Worm (Caenorhabditis elegans): Measurements from ENCODE around the gene DC2.5.

DC2.5 gene

ce11 chrV:176870-177467 lies 35.6 kb downstream of the DC2.5 start, which contains the start of gene cul-3 (continued):
- TF ChIP-seq dve-1 (tag; optimal IDR thresholded peaks at IDR 0.05; ENCODE audit: insufficient read depth) (peak; percentile 62), hif-1 (tag; optimal IDR thresholded peaks at IDR 0.05) (no peak), F37D6.2 (tag; optimal IDR thresholded peaks at IDR 0.05) (no peak)

- TF ChIP-seq aha-1 (tag) (peak; percentile 12), ceh-28 (tag; optimal IDR thresholded peaks at IDR 0.05) (no peak)
Observed at ce11 chrV:174520-174919, 38.1 kb downstream of the DC2.5 start.

ce11 chrV:173437-173836 lies 39.1 kb downstream of the DC2.5 start:
- no peak for TF ChIP-seq F49E8.2 (tag; optimal IDR thresholded peaks at IDR 0.05; ENCODE audit: borderline replicate concordance)
- TF ChIP-seq nhr-237 (tag; optimal IDR thresholded peaks at IDR 0.05) = no peak
- no peak for TF ChIP-seq aha-1 (tag)
- TF ChIP-seq mep-1 (tag; optimal IDR thresholded peaks at IDR 0.05) = no peak
- TF ChIP-seq set-16 (GFP tag; IDR thresholded peaks at IDR 0.05) = peak; percentile 77
- no peak for TF ChIP-seq arid-1 (GFP tag; conservative IDR thresholded peaks at IDR 0.05)
- TF ChIP-seq aly-2 (tag; optimal IDR thresholded peaks at IDR 0.05) = no peak
- no peak for TF ChIP-seq nhr-111 (GFP tag; optimal IDR thresholded peaks at IDR 0.05)

ce11 chrV:172110-172509 lies 40.5 kb downstream of the DC2.5 start, which contains the start of gene cfap-36:
TSS of gene cfap-36 (minus strand) at chrV:172210.
- TF ChIP-seq spr-1 (tag; optimal IDR thresholded peaks at IDR 0.05) (no peak), lsy-2 (tag; optimal IDR thresholded peaks at IDR 0.05) (no peak), Y48G9A.11 (GFP tag; IDR thresholded peaks at IDR 0.05) (no peak), ZK337.2 (GFP tag; IDR thresholded peaks at IDR 0.05) (no peak), aha-1 (tag) (no peak), nhr-102 (tag; optimal IDR thresholded peaks at IDR 0.05) (no peak), mdt-29 (GFP tag; IDR thresholded peaks at IDR 0.05) (no peak), Y75B8A.6 (GFP tag; IDR thresholded peaks at IDR 0.05) (no peak), lin-39 (tag; optimal IDR thresholded peaks at IDR 0.05) (no peak), skn-1 (tag; optimal IDR thresholded peaks at IDR 0.05) (no peak), lim-7 (GFP tag; IDR thresholded peaks at IDR 0.05) (no peak), T20F7.1 (GFP tag; optimal IDR thresholded peaks at IDR 0.05) (no peak), nhr-111 (GFP tag; optimal IDR thresholded peaks at IDR 0.05) (no peak), lin-15B (tag; optimal IDR thresholded peaks at IDR 0.05) (no peak)

- TF ChIP-seq egl-43 (GFP tag; IDR thresholded peaks at IDR 0.05) (no peak), dmd-9 (GFP tag; IDR thresholded peaks at IDR 0.05) (no peak), nhr-76 (tag; optimal IDR thresholded peaks at IDR 0.05) (no peak), Y48G9A.11 (GFP tag; IDR thresholded peaks at IDR 0.05) (no peak), Y75B8A.6 (GFP tag; IDR thresholded peaks at IDR 0.05) (no peak), fos-1 (tag; optimal IDR thresholded peaks at IDR 0.05) (no peak), zag-1 (tag; optimal IDR thresholded peaks at IDR 0.05) (no peak), nhr-237 (tag; optimal IDR thresholded peaks at IDR 0.05) (no peak), tra-1 (GFP tag; IDR thresholded peaks at IDR 0.05) (no peak), ama-1 (optimal IDR thresholded peaks at IDR 0.05) (no peak), nhr-11 (tag; optimal IDR thresholded peaks at IDR 0.05) (no peak), lin-13 (GFP tag; optimal IDR thresholded peaks at IDR 0.05) (no peak), spr-3 (GFP tag; optimal IDR thresholded peaks at IDR 0.05) (no peak), zfp-2 (tag; optimal IDR thresholded peaks at IDR 0.05) (no peak), zip-11 (GFP tag; IDR thresholded peaks at IDR 0.05) (no peak), duxl-1 (tag; optimal IDR thresholded peaks at IDR 0.05; ENCODE audit: poor library complexity) (no peak), jun-1 (tag; optimal IDR thresholded peaks at IDR 0.05) (no peak), daf-12 (tag; optimal IDR thresholded peaks at IDR 0.05) (no peak)
Observed at ce11 chrV:166687-167086, 45.9 kb downstream of the DC2.5 start, which contains the start of gene Y108G3AL.2. TSS of gene Y108G3AL.2 (plus strand) at chrV:166987.

Measured in whole organism, L4 larva.